Worm (Caenorhabditis elegans): ENCODE data around the gene ceh-89.

The ceh-89 gene

DNA sequence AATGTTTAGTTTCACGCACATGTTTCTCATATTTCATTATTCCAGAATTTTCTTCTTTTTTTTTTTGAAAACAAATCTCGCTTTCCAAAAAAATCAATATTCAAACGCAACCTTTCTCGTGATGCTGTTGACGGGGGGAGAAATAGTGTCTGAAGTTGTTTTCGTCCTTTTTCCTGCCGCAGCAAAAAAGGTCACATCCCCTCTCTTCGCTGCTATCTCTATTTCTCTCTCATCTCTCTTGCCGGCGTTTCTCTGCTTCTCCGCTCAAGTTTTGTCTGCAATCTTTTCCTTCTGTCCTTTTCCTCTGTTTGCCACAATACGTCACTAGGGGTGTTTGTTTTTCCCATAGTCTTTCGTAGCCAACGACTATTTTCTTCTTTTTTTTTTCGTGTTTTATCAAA lies 5.0 kb downstream of the ceh-89 start:
- TF ChIP-seq attf-6 (GFP tag; IDR thresholded peaks at IDR 0.05) (no peak), T07F8.4 (tag; optimal IDR thresholded peaks at IDR 0.05) (no peak), F39B2.1 (GFP tag; IDR thresholded peaks at IDR 0.05) (no peak), ztf-6 (GFP tag; IDR thresholded peaks at IDR 0.05) (0 out of 2 replicates have a peak, but pooled peaks have one; percentile 27), mes-4 (tag; optimal IDR thresholded peaks at IDR 0.05) (no peak), K11D2.4 (GFP tag; IDR thresholded peaks at IDR 0.05) (peak; percentile 70), somi-1 (GFP tag; optimal IDR thresholded peaks at IDR 0.05) (peak; percentile 68), F23B12.7 (tag; optimal IDR thresholded peaks at IDR 0.05; ENCODE audit: insufficient read depth) (peak; percentile 69), dox-1 (GFP tag; IDR thresholded peaks at IDR 0.05) (peak; percentile 52; the same call in 1 of the 2 replicates), lin-40 (tag; optimal IDR thresholded peaks at IDR 0.05) (peak; percentile 81), D2030.7 (GFP tag; IDR thresholded peaks at IDR 0.05) (no peak), Y67H2A.10 (GFP tag; conservative IDR thresholded peaks at IDR 0.05) (no peak), tbp1 (GFP tag; optimal IDR thresholded peaks at IDR 0.05) (peak; percentile 52), xnd-1 (tag; optimal IDR thresholded peaks at IDR 0.05) (no peak), pha-4 (tag; optimal IDR thresholded peaks at IDR 0.05) (peak; percentile 17), B0336.3 (GFP tag; IDR thresholded peaks at IDR 0.05) (0 out of 2 replicates have a peak, but pooled peaks have one; percentile 29), nfyb-1 (GFP tag; IDR thresholded peaks at IDR 0.05) (no peak), him-1 (tag; optimal IDR thresholded peaks at IDR 0.05) (no peak), ztf-26 (tag; optimal IDR thresholded peaks at IDR 0.05) (peak; percentile 70), ZK185.1 (tag; optimal IDR thresholded peaks at IDR 0.05; ENCODE audit: poor library complexity, severe bottlenecking) (peak; percentile 11), hrde-1 (tag; optimal IDR thresholded peaks at IDR 0.05; ENCODE audit: borderline replicate concordance) (no peak), attf-5 (GFP tag; optimal IDR thresholded peaks at IDR 0.05) (peak; percentile 69), K12H6.12 (tag; optimal IDR thresholded peaks at IDR 0.05) (peak; percentile 84), C17E4.6 (GFP tag; IDR thresholded peaks at IDR 0.05) (no peak), ets-4 (GFP tag; optimal IDR thresholded peaks at IDR 0.05) (no peak), snpc-4 (GFP tag; optimal IDR thresholded peaks at IDR 0.05) (peak; percentile 10), snpc-4 (tag; optimal IDR thresholded peaks at IDR 0.05) (peak in 2 of 4 experiments; percentile 26 to 52), pbrm-1 (GFP tag; IDR thresholded peaks at IDR 0.05) (0 out of 2 replicates have a peak, but pooled peaks have one; percentile 51), ztf-18 (tag; optimal IDR thresholded peaks at IDR 0.05) (peak; percentile 21), madf-10 (tag; optimal IDR thresholded peaks at IDR 0.05) (no peak), gei-17 (GFP tag; optimal IDR thresholded peaks at IDR 0.05) (peak; percentile 62), egrh-3 (GFP tag; IDR thresholded peaks at IDR 0.05) (peak; percentile 42), zfh-2 (GFP tag; conservative IDR thresholded peaks at IDR 0.05) (peak; percentile 75), unc-62 (GFP tag; optimal IDR thresholded peaks at IDR 0.05) (no peak), chd-7 (tag; optimal IDR thresholded peaks at IDR 0.05) (peak; percentile 46), F37B4.10 (GFP tag; IDR thresholded peaks at IDR 0.05) (no peak), hlh-26 (GFP tag; conservative IDR thresholded peaks at IDR 0.05) (no peak), T26A5.8 (tag; optimal IDR thresholded peaks at IDR 0.05) (no peak), nhr-90 (tag; optimal IDR thresholded peaks at IDR 0.05) (no peak), sea-2 (GFP tag; IDR thresholded peaks at IDR 0.05) (no peak), cebp-1 (GFP tag; IDR thresholded peaks at IDR 0.05) (peak; percentile 56; the same call in 1 of the 2 replicates), cebp-1 (tag; optimal IDR thresholded peaks at IDR 0.05) (peak; percentile 83), nhr-80 (tag; optimal IDR thresholded peaks at IDR 0.05) (peak; percentile 61), attf-3 (GFP tag; conservative IDR thresholded peaks at IDR 0.05) (no peak), ztf-25 (GFP tag; IDR thresholded peaks at IDR 0.05) (no peak), tbx-9 (tag; optimal IDR thresholded peaks at IDR 0.05; ENCODE audit: borderline replicate concordance) (no peak), ekl-4 (GFP tag; IDR thresholded peaks at IDR 0.05) (0 out of 2 replicates have a peak, but pooled peaks have one; percentile 38), rec-8 (tag; optimal IDR thresholded peaks at IDR 0.05) (no peak), mcd-1 (GFP tag; IDR thresholded peaks at IDR 0.05) (peak; percentile 42; the same call in 1 of the 2 replicates)

Measured in whole organism, young adult.